Worm (Caenorhabditis elegans) whole organism, L2 larva: ENCODE data around the gene B0238.12.

ENCODE experiments used
- R02D3.7 ChIP-seq: fragments of 150-350 bp; optimal IDR thresholded peaks from 2 replicates; lab custom pipeline; 2014; ENCODE audit warnings: missing biosample characterization, missing genetic modification characterization
- blmp-1 ChIP-seq: sonication (generic microtip); optimal IDR thresholded peaks from 2 replicates; lab custom pipeline; 2017; ENCODE audit warnings: missing genetic modification characterization, mild to moderate bottlenecking, missing compliant biosample characterization, antibody characterized with exemption, moderate library complexity; ENCODE audit not compliant: insufficient read depth
- elt-3 ChIP-seq: sonication (generic microtip); optimal IDR thresholded peaks from 2 replicates; lab custom pipeline; 2017; ENCODE audit warnings: missing biosample characterization, missing genetic modification characterization
- lsy-2 ChIP-seq, 2 experiments: fragments of 150-350 bp in 1 of 2; sonication (generic microtip) in 1 of 2; optimal IDR thresholded peaks; 2 replicates each; lab custom pipeline; 2014 to 2017; ENCODE audit warnings: missing biosample characterization in 2 of 2, missing genetic modification characterization in 2 of 2
- mab-5 ChIP-seq: fragments of 150-350 bp; optimal IDR thresholded peaks from 2 replicates; lab custom pipeline; 2014; ENCODE audit warnings: missing biosample characterization, missing genetic modification characterization
- mdl-1 ChIP-seq, 2 experiments: fragments of 150-350 bp in 1 of 2; sonication (generic microtip) in 1 of 2; optimal IDR thresholded peaks; 2 replicates each; lab custom pipeline; 2017; ENCODE audit warnings: missing biosample characterization in 2 of 2, missing genetic modification characterization in 2 of 2
- nhr-11 ChIP-seq: fragments of 150-350 bp; optimal IDR thresholded peaks from 2 replicates; lab custom pipeline; 2014; ENCODE audit warnings: missing biosample characterization, missing genetic modification characterization
- sma-9 ChIP-seq, 2 experiments: fragments of 150-350 bp in 1 of 2; sonication (generic microtip) in 1 of 2; optimal IDR thresholded peaks; 2 replicates each; lab custom pipeline; 2014 to 2016; ENCODE audit warnings: missing genetic modification characterization in 2 of 2, mild to moderate bottlenecking in 1 of 2, missing biosample characterization in 1 of 2, missing compliant biosample characterization in 1 of 2, missing genetic modification reagents in 1 of 2, moderate library complexity in 1 of 2
- snpc-4 ChIP-seq: fragments of 150-350 bp; optimal IDR thresholded peaks from 2 replicates; lab custom pipeline; 2014; ENCODE audit warnings: missing biosample characterization, missing genetic modification characterization
- unc-62 ChIP-seq: fragments of 150-350 bp; optimal IDR thresholded peaks from 2 replicates; lab custom pipeline; 2014; ENCODE audit warnings: missing biosample characterization, missing genetic modification reagents, missing genetic modification characterization
- ztf-11 ChIP-seq: sonication (generic microtip); optimal IDR thresholded peaks from 2 replicates; lab custom pipeline; 2017; ENCODE audit warnings: missing biosample characterization, missing genetic modification characterization

DNA sequence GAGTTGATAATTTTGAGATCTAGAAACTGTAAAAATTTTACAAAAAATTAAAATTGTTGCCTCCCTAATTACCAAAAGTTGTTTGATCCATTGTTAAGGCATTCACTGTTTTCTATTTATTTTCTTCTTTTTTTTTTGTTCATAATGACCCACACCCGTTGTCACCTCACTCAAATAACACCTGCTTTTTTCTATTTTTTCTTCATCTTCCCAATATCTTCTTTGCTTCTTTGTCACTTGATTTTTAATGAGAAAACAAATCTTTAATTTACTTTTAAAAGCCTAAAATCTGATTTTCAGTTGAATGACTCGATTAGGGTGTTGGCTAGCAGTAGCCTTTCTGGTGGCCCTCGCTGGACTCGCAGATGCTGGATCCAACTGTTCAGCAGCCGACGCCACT, 37.7 kb downstream of the B0238.12 start, which contains the start of gene ncx-2:
- TF ChIP-seq lsy-2 (tag; optimal IDR thresholded peaks at IDR 0.05; lab: Kevin White, UChicago) (no peak), snpc-4 (tag; lab: Kevin White, UChicago) (no peak), blmp-1 (no peak), unc-62 (no peak), nhr-11 (no peak), mdl-1 (tag; optimal IDR thresholded peaks at IDR 0.05; lab: Kevin White, UChicago) (no peak), ztf-11 (tag; lab: Kevin White, UChicago) (no peak), sma-9 (GFP tag; optimal IDR thresholded peaks at IDR 0.05; lab: Kevin White, UChicago) (no peak), sma-9 (tag; optimal IDR thresholded peaks at IDR 0.05; lab: Kevin White, UChicago) (no peak), mab-5 (tag; lab: Kevin White, UChicago) (no peak), R02D3.7 (tag; lab: Kevin White, UChicago) (no peak), elt-3 (tag; lab: Kevin White, UChicago) (no peak)
